Worm (Caenorhabditis elegans): Measurements from ENCODE around the gene srd-58.

The srd-58 gene

ce11 chrII:7238791-7239190 is 33.9 kb upstream of the srd-58 start:
- TF ChIP-seq nhr-21 (tag; optimal IDR thresholded peaks at IDR 0.05): no peak
- TF ChIP-seq ceh-16 (tag; optimal IDR thresholded peaks at IDR 0.05): peak; percentile 67

- TF ChIP-seq mdl-1 (tag; optimal IDR thresholded peaks at IDR 0.05) (peak in 1 of 2 experiments; percentile 17), F13H6.1 (tag; optimal IDR thresholded peaks at IDR 0.05) (peak; percentile 24), sma-3 (GFP tag; optimal IDR thresholded peaks at IDR 0.05) (peak; percentile 21), aly-2 (tag; optimal IDR thresholded peaks at IDR 0.05) (no peak), sma-9 (GFP tag; optimal IDR thresholded peaks at IDR 0.05) (peak; percentile 78), sma-9 (tag; optimal IDR thresholded peaks at IDR 0.05) (no peak), fos-1 (tag; optimal IDR thresholded peaks at IDR 0.05) (peak; percentile 40), nhr-10 (tag; optimal IDR thresholded peaks at IDR 0.05) (no peak), crh-2 (tag; optimal IDR thresholded peaks at IDR 0.05) (peak; percentile 68)
Measured at ce11 chrII:7238248-7238647, 33.4 kb upstream of the srd-58 start, which contains the start of gene aqp-1. TSS of gene aqp-1 (minus strand) at chrII:7238349.

- TF ChIP-seq fos-1 (tag; optimal IDR thresholded peaks at IDR 0.05) (peak; percentile 32), gmeb-1 (tag; optimal IDR thresholded peaks at IDR 0.05) (no peak)
Measured at ce11 chrII:7236937-7237336, 32.1 kb upstream of the srd-58 start.

ce11 chrII:7233274-7233673 is 28.4 kb upstream of the srd-58 start:
- TF ChIP-seq ceh-16 (tag; optimal IDR thresholded peaks at IDR 0.05) (no peak), gmeb-1 (tag; optimal IDR thresholded peaks at IDR 0.05) (no peak), dmd-4 (tag; optimal IDR thresholded peaks at IDR 0.05) (no peak), nhr-12 (tag; optimal IDR thresholded peaks at IDR 0.05) (no peak), elt-1 (tag; optimal IDR thresholded peaks at IDR 0.05) (no peak), fos-1 (tag; optimal IDR thresholded peaks at IDR 0.05) (peak; percentile 73), ama-1 (optimal IDR thresholded peaks at IDR 0.05) (no peak), aly-2 (tag; optimal IDR thresholded peaks at IDR 0.05) (no peak), egl-27 (tag; optimal IDR thresholded peaks at IDR 0.05) (no peak)

- TF ChIP-seq fos-1 (tag; optimal IDR thresholded peaks at IDR 0.05): peak; percentile 77
- TF ChIP-seq alr-1 (tag; optimal IDR thresholded peaks at IDR 0.05): no peak
Measured at ce11 chrII:7232517-7232916, 27.7 kb upstream of the srd-58 start, which contains the start of gene ctsa-3.1. TSS of gene ctsa-3.1 (plus strand) at chrII:7232853.

- TF ChIP-seq snpc-4 (tag; optimal IDR thresholded peaks at IDR 0.05) (peak; percentile 86), nhr-10 (tag; optimal IDR thresholded peaks at IDR 0.05) (no peak)
Measured at ce11 chrII:7231951-7232350, 27.1 kb upstream of the srd-58 start.

- TF ChIP-seq Y55F3AM.14 (GFP tag; optimal IDR thresholded peaks at IDR 0.05) (no peak), ceh-16 (tag; optimal IDR thresholded peaks at IDR 0.05) (no peak), nhr-77 (tag; optimal IDR thresholded peaks at IDR 0.05) (no peak)
Measured at ce11 chrII:7230684-7231083, 25.8 kb upstream of the srd-58 start.

ce11 chrII:7228646-7229200 is 23.9 kb upstream of the srd-58 start, which contains the start of gene F32A5.4:
TSS of gene F32A5.4 (plus strand) at chrII:7229150.
- peak; percentile 1 for TF ChIP-seq F13H6.1 (tag; optimal IDR thresholded peaks at IDR 0.05)
- peak; percentile 61 for TF ChIP-seq ama-1 (optimal IDR thresholded peaks at IDR 0.05)
- TF ChIP-seq blmp-1 (tag; optimal IDR thresholded peaks at IDR 0.05; ENCODE audit: insufficient read depth): no peak
- no peak for TF ChIP-seq elt-1 (tag; optimal IDR thresholded peaks at IDR 0.05)
- peak; percentile 24 for TF ChIP-seq nhr-129 (tag; optimal IDR thresholded peaks at IDR 0.05)

- TF ChIP-seq Y55F3AM.14 (GFP tag; optimal IDR thresholded peaks at IDR 0.05) (no peak), nhr-10 (tag; optimal IDR thresholded peaks at IDR 0.05) (no peak), dmd-4 (tag; optimal IDR thresholded peaks at IDR 0.05) (no peak)
Measured at ce11 chrII:7225864-7226522, 21.1 kb upstream of the srd-58 start, which contains the start of gene clh-3. TSS of gene clh-3 (minus strand) at chrII:7225914.

Data from whole organism, L2 larva.